Worm (Caenorhabditis elegans) whole organism, L1 larva: ENCODE data around the gene tgt-1.
A peak's percentile ranks its signal among the peaks of the same experiment; 100 is the strongest.

Experiments used
- C04F5.9 ChIP-seq: sonication (generic microtip); optimal IDR thresholded peaks from 2 replicates; lab custom pipeline; 2016; ENCODE audit warnings: missing genetic modification characterization, missing compliant biosample characterization
- C16A3.4 ChIP-seq: fragments of 150-350 bp; optimal IDR thresholded peaks from 2 replicates; lab custom pipeline; 2014; ENCODE audit warnings: missing biosample characterization, missing genetic modification characterization
- C34B4.2 ChIP-seq: sonication (generic microtip); optimal IDR thresholded peaks from 2 replicates; lab custom pipeline; 2017; ENCODE audit warnings: mild to moderate bottlenecking, missing genetic modification characterization, missing compliant biosample characterization
- F16B12.6 ChIP-seq: fragments of 150-350 bp; optimal IDR thresholded peaks from 2 replicates; lab custom pipeline; 2014; ENCODE audit warnings: missing biosample characterization, missing genetic modification characterization
- Y116A8C.19 ChIP-seq: sonication (generic microtip); optimal IDR thresholded peaks from 2 replicates; lab custom pipeline; 2016; ENCODE audit warnings: missing compliant biosample characterization, missing genetic modification characterization, borderline replicate concordance
- alr-1 ChIP-seq: fragments of 200-800 bp; sonication (Bioruptor generic); optimal IDR thresholded peaks from 2 replicates; lab custom pipeline; 2018; ENCODE audit warnings: borderline replicate concordance, mild to moderate bottlenecking, missing genetic modification characterization, missing compliant biosample characterization
- ceh-8 ChIP-seq: fragments of 200-800 bp; sonication (Bioruptor generic); optimal IDR thresholded peaks from 2 replicates; lab custom pipeline; 2018; ENCODE audit warnings: mild to moderate bottlenecking, missing genetic modification characterization, moderate library complexity, missing compliant biosample characterization
- ceh-82 ChIP-seq, 3 experiments: fragments of 150-350 bp in 1 of 3; sonication (generic microtip) in 2 of 3; optimal IDR thresholded peaks; 2 replicates each; lab custom pipeline; 2014 to 2017; ENCODE audit warnings: missing biosample characterization in 3 of 3, missing genetic modification characterization in 3 of 3
- dpl-1 ChIP-seq, 3 experiments: fragments of 150-350 bp in 2 of 3; sonication (generic microtip) in 1 of 3; optimal IDR thresholded peaks; 2 replicates each; lab custom pipeline; 2014 to 2017; ENCODE audit warnings: missing biosample characterization in 3 of 3, missing genetic modification characterization in 3 of 3, missing genetic modification reagents in 3 of 3
- dsc-1 ChIP-seq: sonication (generic microtip); optimal IDR thresholded peaks from 2 replicates; lab custom pipeline; 2016; ENCODE audit warnings: mild to moderate bottlenecking, missing genetic modification characterization, missing compliant biosample characterization
- efl-1 ChIP-seq, 4 experiments: fragments of 150-350 bp; optimal IDR thresholded peaks in 3 of 4; peaks in 1 of 4; 1 replicate in 1 of 4; 2 replicates in 3 of 4; lab custom pipeline; 2014; ENCODE audit warnings: missing biosample characterization in 2 of 4, missing genetic modification characterization in 2 of 4, missing genetic modification reagents in 2 of 4
- egl-13 ChIP-seq: sonication (generic microtip); optimal IDR thresholded peaks from 2 replicates; lab custom pipeline; 2016; ENCODE audit warnings: missing genotype, missing genetic modification reagents, missing genetic modification characterization, missing compliant biosample characterization
- hlh-4 ChIP-seq: sonication (generic microtip); optimal IDR thresholded peaks from 2 replicates; lab custom pipeline; 2016; ENCODE audit warnings: mild to moderate bottlenecking, missing genetic modification characterization, missing compliant biosample characterization
- irx-1 ChIP-seq: sonication (generic microtip); optimal IDR thresholded peaks from 2 replicates; lab custom pipeline; 2016; ENCODE audit warnings: missing genetic modification characterization, missing compliant biosample characterization
- isw-1 ChIP-seq: fragments of 200-800 bp; sonication (Bioruptor generic); IDR thresholded peaks from 2 replicates; pipeline ENCODE4 v1.3.6; 2022; ENCODE audit warnings: missing genetic modification characterization, missing compliant biosample characterization
- lin-14 ChIP-seq: fragments of 200-800 bp; sonication (Bioruptor generic); optimal IDR thresholded peaks from 2 replicates; lab custom pipeline; 2018; ENCODE audit warnings: mild to moderate bottlenecking, missing genetic modification characterization, moderate library complexity, missing compliant biosample characterization
- lin-35 ChIP-seq, 2 experiments: fragments of 150-350 bp; optimal IDR thresholded peaks; 2 replicates each; lab custom pipeline; 2014; ENCODE audit warnings: missing biosample characterization in 2 of 2, missing genetic modification characterization in 2 of 2, missing genetic modification reagents in 2 of 2
- lin-39 ChIP-seq: fragments of 150-350 bp; optimal IDR thresholded peaks from 2 replicates; lab custom pipeline; 2014; ENCODE audit warnings: missing biosample characterization, missing genetic modification reagents, missing genetic modification characterization
- lsy-2 ChIP-seq, 2 experiments: fragments of 150-350 bp; optimal IDR thresholded peaks; 2 replicates each; lab custom pipeline; 2014; ENCODE audit warnings: missing biosample characterization in 2 of 2, missing genetic modification characterization in 2 of 2
- mdl-1 ChIP-seq, 2 experiments: fragments of 150-350 bp; optimal IDR thresholded peaks; 2 replicates each; lab custom pipeline; 2014 to 2017; ENCODE audit warnings: missing biosample characterization in 2 of 2, missing genetic modification characterization in 2 of 2, inconsistent platforms in 1 of 2
- mef-2 ChIP-seq: fragments of 150-350 bp; optimal IDR thresholded peaks from 2 replicates; lab custom pipeline; 2014; ENCODE audit warnings: missing biosample characterization, missing genetic modification characterization
- mep-1 ChIP-seq: fragments of 150-350 bp; optimal IDR thresholded peaks from 2 replicates; lab custom pipeline; 2014; ENCODE audit warnings: missing biosample characterization, missing genetic modification characterization
- nhr-11 ChIP-seq: fragments of 150-350 bp; optimal IDR thresholded peaks from 2 replicates; lab custom pipeline; 2014; ENCODE audit warnings: missing biosample characterization, missing genetic modification characterization
- nhr-12 ChIP-seq: sonication (generic microtip); optimal IDR thresholded peaks from 2 replicates; lab custom pipeline; 2017; ENCODE audit warnings: missing biosample characterization, missing genetic modification characterization
- nhr-19 ChIP-seq: fragments of 200-800 bp; sonication (Bioruptor generic); conservative IDR thresholded peaks from 2 replicates; pipeline ENCODE4 v1.3.6; 2022; ENCODE audit warnings: missing genetic modification characterization, missing compliant biosample characterization
- nhr-20 ChIP-seq: sonication (generic microtip); optimal IDR thresholded peaks from 2 replicates; lab custom pipeline; 2016; ENCODE audit warnings: mild to moderate bottlenecking, missing genetic modification characterization, missing compliant biosample characterization
- nhr-237 ChIP-seq: fragments of 150-350 bp; optimal IDR thresholded peaks from 2 replicates; lab custom pipeline; 2014; ENCODE audit warnings: missing biosample characterization, missing genetic modification characterization
- nhr-28 ChIP-seq: fragments of 150-350 bp; optimal IDR thresholded peaks from 2 replicates; lab custom pipeline; 2014; ENCODE audit warnings: missing biosample characterization, missing genetic modification characterization
- nhr-71 ChIP-seq: sonication (generic microtip); optimal IDR thresholded peaks from 2 replicates; lab custom pipeline; 2016; ENCODE audit warnings: mild to moderate bottlenecking, missing genetic modification characterization, moderate library complexity, missing compliant biosample characterization
- nhr-77 ChIP-seq: fragments of 150-350 bp; optimal IDR thresholded peaks from 2 replicates; lab custom pipeline; 2014; ENCODE audit warnings: missing biosample characterization, missing genetic modification characterization
- nhr-85 ChIP-seq: sonication (generic microtip); peaks from one replicate; lab custom pipeline; 2016; ENCODE audit warnings: missing genetic modification characterization, inconsistent platforms, missing compliant biosample characterization
- pag-3 ChIP-seq: sonication (generic microtip); optimal IDR thresholded peaks from 2 replicates; lab custom pipeline; 2017; ENCODE audit warnings: missing genetic modification characterization, mild to moderate bottlenecking, missing compliant biosample characterization, antibody characterized with exemption, borderline replicate concordance; ENCODE audit not compliant: insufficient read depth
- pax-3 ChIP-seq: fragments of 200-800 bp; sonication (Bioruptor generic); optimal IDR thresholded peaks from 2 replicates; lab custom pipeline; 2018; ENCODE audit warnings: mild to moderate bottlenecking, missing genetic modification characterization, moderate library complexity, missing compliant biosample characterization
- pqm-1 ChIP-seq: sonication (generic microtip); optimal IDR thresholded peaks from 3 replicates; lab custom pipeline; 2017; ENCODE audit warnings: missing biosample characterization, missing genetic modification characterization
- rnt-1 ChIP-seq: sonication (generic microtip); optimal IDR thresholded peaks from 2 replicates; lab custom pipeline; 2016; ENCODE audit warnings: mild to moderate bottlenecking, missing genetic modification characterization, moderate library complexity, missing compliant biosample characterization
- skn-1 ChIP-seq: fragments of 150-350 bp; optimal IDR thresholded peaks from 2 replicates; lab custom pipeline; 2014; ENCODE audit warnings: missing biosample characterization, missing genetic modification characterization
- snpc-4 ChIP-seq: fragments of 150-350 bp; optimal IDR thresholded peaks from 2 replicates; lab custom pipeline; 2014; ENCODE audit warnings: missing biosample characterization, missing genetic modification characterization
- snu-23 ChIP-seq: sonication (generic microtip); optimal IDR thresholded peaks from 2 replicates; lab custom pipeline; 2016; ENCODE audit warnings: missing genetic modification characterization, missing compliant biosample characterization
- sox-4 ChIP-seq: sonication (generic microtip); optimal IDR thresholded peaks from 2 replicates; lab custom pipeline; 2016; ENCODE audit warnings: missing genetic modification characterization, missing compliant biosample characterization
- sup-37 ChIP-seq: fragments of 200-800 bp; sonication (Bioruptor generic); optimal IDR thresholded peaks from 2 replicates; lab custom pipeline; 2018; ENCODE audit warnings: mild to moderate bottlenecking, missing genetic modification characterization, missing compliant biosample characterization
- tbx-2 ChIP-seq: sonication (generic microtip); optimal IDR thresholded peaks from 2 replicates; lab custom pipeline; 2016; ENCODE audit warnings: missing genetic modification characterization, missing compliant biosample characterization
- unc-130 ChIP-seq: fragments of 150-350 bp; optimal IDR thresholded peaks from 2 replicates; lab custom pipeline; 2017; ENCODE audit warnings: missing biosample characterization, missing genetic modification characterization, inconsistent platforms
- unc-30 ChIP-seq: sonication (generic microtip); optimal IDR thresholded peaks from 2 replicates; lab custom pipeline; 2017; ENCODE audit warnings: missing biosample characterization, missing genetic modification characterization
- unc-62 ChIP-seq: fragments of 150-350 bp; optimal IDR thresholded peaks from 2 replicates; lab custom pipeline; 2014; ENCODE audit warnings: missing biosample characterization, missing genetic modification reagents, missing genetic modification characterization
- unc-98 ChIP-seq: fragments of 200-800 bp; sonication (Bioruptor generic); IDR thresholded peaks from 2 replicates; pipeline ENCODE4 v1.3.6; 2022; ENCODE audit warnings: missing genetic modification characterization, missing compliant biosample characterization
- vab-15 ChIP-seq: sonication (generic microtip); optimal IDR thresholded peaks from 2 replicates; lab custom pipeline; 2017; ENCODE audit warnings: missing genotype, mild to moderate bottlenecking, missing genetic modification characterization, missing compliant biosample characterization
- zag-1 ChIP-seq: fragments of 150-350 bp; optimal IDR thresholded peaks from 2 replicates; lab custom pipeline; 2014; ENCODE audit warnings: missing biosample characterization, missing genetic modification characterization
- zip-4 ChIP-seq: fragments of 200-800 bp; sonication (Bioruptor generic); optimal IDR thresholded peaks from 2 replicates; lab custom pipeline; 2018; ENCODE audit warnings: mild to moderate bottlenecking, missing genetic modification characterization, moderate library complexity, missing compliant biosample characterization
- ztf-11 ChIP-seq, 2 experiments: sonication (generic microtip); optimal IDR thresholded peaks; 2 replicates each; lab custom pipeline; 2016 to 2017; ENCODE audit warnings: missing genetic modification characterization in 2 of 2, missing biosample characterization in 1 of 2, missing compliant biosample characterization in 1 of 2

tgt-1 gene

DNA sequence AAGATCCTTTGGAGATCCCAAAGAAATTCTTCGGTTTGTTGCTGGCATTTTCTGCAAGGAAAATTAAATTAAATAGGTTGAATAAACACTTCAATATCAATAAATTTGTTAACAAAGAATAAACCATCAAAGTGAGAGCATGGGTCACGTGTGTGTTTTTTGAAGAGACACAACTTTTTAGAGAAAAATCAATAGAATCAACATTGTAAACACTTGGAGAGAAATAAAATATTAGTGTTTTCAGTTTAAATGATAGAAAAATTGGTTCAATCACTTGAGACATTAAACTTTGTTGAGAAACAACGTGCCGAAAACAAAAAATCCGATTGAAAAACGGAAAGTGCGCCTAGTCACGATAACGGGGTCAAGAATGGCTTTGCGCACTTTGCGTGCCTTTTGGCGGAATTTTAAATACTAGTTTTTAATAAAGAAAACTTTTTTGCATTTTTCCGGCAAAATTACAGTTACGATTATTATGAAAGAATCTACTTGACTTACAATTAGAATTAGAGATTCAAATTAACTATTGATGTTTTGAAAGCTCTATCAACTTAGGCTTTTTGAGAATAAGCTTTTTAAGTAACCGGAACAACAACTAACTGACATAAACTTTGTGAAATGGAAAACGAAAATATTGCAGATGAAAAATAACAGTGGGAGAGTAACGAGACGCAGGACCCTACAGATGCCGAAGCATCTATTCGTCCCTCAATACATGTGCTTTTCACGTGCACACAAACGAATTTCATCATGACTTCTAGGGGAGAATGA lies 2.1 kb upstream of the tgt-1 start, which contains the start of gene ZK829.7 (continued):
- TF ChIP-seq mef-2 (tag; lab: Kevin White, UChicago) = no peak
- no peak for TF ChIP-seq C34B4.2 (tag; lab: Kevin White, UChicago)
- TF ChIP-seq nhr-237 (tag; lab: Kevin White, UChicago) = peak; percentile 26
- TF ChIP-seq pax-3 (tag; lab: Kevin White, UChicago) = peak; percentile 43
- TF ChIP-seq snpc-4 (tag; lab: Kevin White, UChicago) = peak; percentile 40
- TF ChIP-seq hlh-4 (tag; lab: Kevin White, UChicago) = no peak
- TF ChIP-seq C04F5.9 (tag; lab: Kevin White, UChicago) = peak; percentile 56
- peak; percentile 12 for TF ChIP-seq F16B12.6 (tag; lab: Kevin White, UChicago)
- TF ChIP-seq dpl-1 (GFP tag; optimal IDR thresholded peaks at IDR 0.05; lab: Kevin White, UChicago) = peak; percentile 93 to 96 (median 94)
- peak; percentile 95 for TF ChIP-seq nhr-85 (tag; lab: Kevin White, UChicago)
- TF ChIP-seq nhr-11 = peak; percentile 51
- peak; percentile 45 for TF ChIP-seq zip-4 (GFP tag; lab: Kevin White, UChicago)
- peak; percentile 33 for TF ChIP-seq sup-37 (GFP tag; lab: Kevin White, UChicago)
- no peak for TF ChIP-seq zag-1
- TF ChIP-seq vab-15 = no peak
- peak; percentile 47 for TF ChIP-seq egl-13 (tag; lab: Kevin White, UChicago)
- peak in 1 of 2 experiments; percentile 30 for TF ChIP-seq ztf-11 (tag; optimal IDR thresholded peaks at IDR 0.05; lab: Kevin White, UChicago)
- TF ChIP-seq irx-1 (tag; lab: Kevin White, UChicago) = peak; percentile 79
- no peak for TF ChIP-seq alr-1 (tag; lab: Kevin White, UChicago)
- no peak for TF ChIP-seq nhr-28
- peak; percentile 82 for TF ChIP-seq nhr-20 (tag; lab: Kevin White, UChicago)
- TF ChIP-seq ceh-8 = peak; percentile 43
- peak; percentile 68 for TF ChIP-seq unc-130 (tag; lab: Kevin White, UChicago)
- no peak for TF ChIP-seq nhr-12 (tag; lab: Kevin White, UChicago)
- peak; percentile 81 for TF ChIP-seq lin-14 (GFP tag; lab: Kevin White, UChicago)
- TF ChIP-seq unc-98 (GFP tag; lab: Robert Waterston, UW) = no peak
- TF ChIP-seq skn-1 (tag; lab: Kevin White, UChicago) = peak; percentile 17
- TF ChIP-seq sox-4 (tag; lab: Kevin White, UChicago) = peak; percentile 59
- TF ChIP-seq rnt-1 = peak; percentile 80
- TF ChIP-seq lin-39 = peak; percentile 66
- TF ChIP-seq snu-23 (GFP tag; lab: Kevin White, UChicago) = peak; percentile 80
- no peak for TF ChIP-seq pqm-1 (tag; lab: Kevin White, UChicago)
- no peak for TF ChIP-seq Y116A8C.19 (tag; lab: Kevin White, UChicago)
- peak; percentile 83 for TF ChIP-seq tbx-2 (tag; lab: Kevin White, UChicago)
- TF ChIP-seq, all 84 proteins: peak for 56

DNA sequence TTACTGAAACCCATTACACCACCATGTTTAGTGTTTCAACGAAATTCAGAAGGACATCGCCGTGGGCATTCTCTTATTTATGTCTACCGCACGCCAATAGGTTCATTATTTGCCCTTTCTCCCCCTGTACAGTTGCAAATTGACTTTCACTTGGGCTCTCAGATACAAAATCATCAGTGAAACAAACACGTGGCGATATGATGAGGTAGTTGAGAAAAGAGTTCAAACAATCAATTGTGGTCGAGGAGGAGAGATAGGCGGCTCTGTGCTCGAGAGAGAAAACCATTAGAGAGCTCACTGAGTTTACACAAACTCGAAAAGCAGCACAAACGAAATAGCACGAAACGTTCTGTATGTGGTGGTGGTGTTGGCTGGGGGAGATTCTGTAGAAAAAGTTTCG lies 2.5 kb downstream of the tgt-1 start:
- peak in 1 of 2 experiments; percentile 13 for TF ChIP-seq efl-1 (optimal IDR thresholded peaks at IDR 0.05; lab: Kevin White, UChicago)
- peak in 1 of 2 experiments; percentile 2 for TF ChIP-seq efl-1 (GFP tag; optimal IDR thresholded peaks at IDR 0.05 in 1 of 2; lab: Kevin White, UChicago)
- no peak for TF ChIP-seq zag-1
- TF ChIP-seq mdl-1 (tag; optimal IDR thresholded peaks at IDR 0.05; lab: Kevin White, UChicago) = peak in 1 of 2 experiments; percentile 77
- TF ChIP-seq nhr-19 (GFP tag; lab: Robert Waterston, UW) = peak; percentile 46
- peak in 1 of 2 experiments; percentile 5 for TF ChIP-seq lin-35 (GFP tag; optimal IDR thresholded peaks at IDR 0.05; lab: Kevin White, UChicago)
- peak; percentile 47 for TF ChIP-seq nhr-71 (tag; lab: Kevin White, UChicago)
- TF ChIP-seq alr-1 (tag; lab: Kevin White, UChicago) = no peak
- no peak for TF ChIP-seq zip-4 (GFP tag; lab: Kevin White, UChicago)
- peak; percentile 81 for TF ChIP-seq rnt-1
- peak; percentile 80 for TF ChIP-seq nhr-77 (tag; lab: Kevin White, UChicago)
- no peak for TF ChIP-seq unc-62 (GFP tag; lab: Kevin White, UChicago)
- no peak for TF ChIP-seq F16B12.6 (tag; lab: Kevin White, UChicago)
- peak; percentile 3 to 6 for TF ChIP-seq lsy-2 (tag; optimal IDR thresholded peaks at IDR 0.05; lab: Kevin White, UChicago)
- peak; percentile 65 for TF ChIP-seq lin-14 (GFP tag; lab: Kevin White, UChicago)
- no peak for TF ChIP-seq ceh-82 (tag; optimal IDR thresholded peaks at IDR 0.05; lab: Kevin White, UChicago)
- no peak for TF ChIP-seq nhr-20 (tag; lab: Kevin White, UChicago)
- peak; percentile 4 for TF ChIP-seq dsc-1 (tag; lab: Kevin White, UChicago)
- no peak for TF ChIP-seq vab-15
- TF ChIP-seq isw-1 (GFP tag; lab: Robert Waterston, UW) = no peak
- TF ChIP-seq mep-1 (tag; lab: Kevin White, UChicago) = peak; percentile 10
- TF ChIP-seq C16A3.4 (tag; lab: Kevin White, UChicago) = no peak
- no peak for TF ChIP-seq unc-30
- no peak for TF ChIP-seq irx-1 (tag; lab: Kevin White, UChicago)
- no peak for TF ChIP-seq pag-3 (tag; lab: Kevin White, UChicago)
